Fruit fly (Drosophila melanogaster) whole organism, embryonic: ENCODE results near the gene Tom40.

ENCODE experiments used
- Adf1 ChIP-seq: fragments of 200-800 bp; sonication (Bioruptor generic); IDR thresholded peaks from 2 replicates; pipeline ENCODE4 v1.3.6; 2022; ENCODE audit warnings: missing biosample characterization, missing genetic modification characterization
- CG14710 ChIP-seq: fragments of 200-800 bp; sonication (Bioruptor generic); optimal IDR thresholded peaks from 3 replicates; lab custom pipeline; 2019; ENCODE audit warnings: missing biosample characterization, mild to moderate bottlenecking, missing genetic modification characterization, moderate library complexity
- CG1603 ChIP-seq: fragments of 200-800 bp; sonication (Bioruptor generic); optimal IDR thresholded peaks from 2 replicates; lab custom pipeline; 2019; ENCODE audit warnings: missing biosample characterization, mild to moderate bottlenecking, missing genetic modification characterization, moderate library complexity
- CG18599 ChIP-seq: fragments of 200-800 bp; sonication (Bioruptor generic); optimal IDR thresholded peaks from 3 replicates; lab custom pipeline; 2017; ENCODE audit warnings: missing biosample characterization, missing genetic modification characterization, mild to moderate bottlenecking, moderate library complexity, missing genetic modification reagents
- CG2678 ChIP-seq: fragments of 200-800 bp; sonication (Bioruptor generic); optimal IDR thresholded peaks from 3 replicates; lab custom pipeline; 2019; ENCODE audit warnings: missing biosample characterization, mild to moderate bottlenecking, missing genetic modification characterization, moderate library complexity
- CG3163 ChIP-seq: fragments of 200-800 bp; sonication (Bioruptor generic); optimal IDR thresholded peaks from 3 replicates; lab custom pipeline; 2016; ENCODE audit warnings: missing biosample characterization, missing genetic modification characterization
- CG32767 ChIP-seq: fragments of 200-800 bp; sonication (Bioruptor generic); IDR thresholded peaks from 2 replicates; pipeline ENCODE4 v1.3.6; 2022; ENCODE audit warnings: missing biosample characterization, missing genetic modification characterization
- CG3726 ChIP-seq: fragments of 200-800 bp; sonication (Bioruptor generic); IDR thresholded peaks from 3 replicates; pipeline ENCODE4, ENCODE4 v1.3.6; 2022; ENCODE audit warnings: missing biosample characterization, missing genetic modification characterization
- CG42726 ChIP-seq: fragments of 200-800 bp; sonication (Bioruptor generic); IDR thresholded peaks from 2 replicates; pipeline ENCODE4 v1.3.6; 2022; ENCODE audit warnings: missing biosample characterization, missing genetic modification characterization; ENCODE audit not compliant: partially characterized antibody
- CG4617 ChIP-seq: fragments of 200-800 bp; sonication (Bioruptor generic); optimal IDR thresholded peaks from 3 replicates; lab custom pipeline; 2016; ENCODE audit warnings: missing biosample characterization, missing genetic modification characterization, borderline replicate concordance
- CG4730 ChIP-seq: fragments of 200-800 bp; sonication (Bioruptor generic); IDR thresholded peaks from 2 replicates; pipeline ENCODE4 v1.3.6; 2022; ENCODE audit warnings: missing biosample characterization, missing genetic modification characterization
- CG5953 ChIP-seq: fragments of 200-800 bp; sonication (Bioruptor generic); IDR thresholded peaks from 2 replicates; pipeline ENCODE4 v1.3.6; 2022; ENCODE audit warnings: missing biosample characterization, missing genetic modification characterization
- CG7271 ChIP-seq: fragments of 200-800 bp; sonication (Bioruptor generic); optimal IDR thresholded peaks from 2 replicates; lab custom pipeline; 2018; ENCODE audit warnings: missing biosample characterization, mild to moderate bottlenecking, missing genetic modification characterization, moderate library complexity
- CG7786 ChIP-seq: fragments of 200-800 bp; sonication (Bioruptor generic); optimal IDR thresholded peaks from 2 replicates; lab custom pipeline; 2016; ENCODE audit warnings: missing biosample characterization, missing genetic modification characterization
- CG8359 ChIP-seq: fragments of 200-800 bp; sonication (Bioruptor generic); optimal IDR thresholded peaks from 2 replicates; lab custom pipeline; 2017; ENCODE audit warnings: missing biosample characterization, mild to moderate bottlenecking, missing genetic modification characterization, borderline replicate concordance
- CG9727 ChIP-seq: fragments of 200-800 bp; sonication (Bioruptor generic); optimal IDR thresholded peaks from 3 replicates; lab custom pipeline; 2017; ENCODE audit warnings: missing biosample characterization, mild to moderate bottlenecking, missing genetic modification characterization
- CG9932 ChIP-seq: fragments of 200-800 bp; sonication (Bioruptor generic); IDR thresholded peaks from 2 replicates; pipeline ENCODE4 v1.3.6; 2022; ENCODE audit warnings: missing biosample characterization, missing genetic modification characterization
- Chrac-16 ChIP-seq: fragments of 200-800 bp; sonication (Bioruptor generic); optimal IDR thresholded peaks from 3 replicates; lab custom pipeline; 2016; ENCODE audit warnings: missing biosample characterization, missing genetic modification characterization
- Eip74EF ChIP-seq, 2 experiments: fragments of 200-800 bp in 1 of 2; fragments of >200 bp in 1 of 2; sonication (Bioruptor generic) in 1 of 2; optimal IDR thresholded peaks; 2 replicates each; lab custom pipeline; 2017 to 2019; ENCODE audit warnings: missing biosample characterization in 2 of 2, missing genetic modification characterization in 2 of 2, mild to moderate bottlenecking in 1 of 2, moderate library complexity in 1 of 2
- Fer1 ChIP-seq: fragments of 200-800 bp; sonication (Bioruptor generic); optimal IDR thresholded peaks from 2 replicates; lab custom pipeline; 2017; ENCODE audit warnings: missing biosample characterization, mild to moderate bottlenecking, missing genetic modification characterization
- Hand ChIP-seq: fragments of 200-800 bp; sonication (Bioruptor generic); optimal IDR thresholded peaks from 2 replicates; lab custom pipeline; 2017; ENCODE audit warnings: mild to moderate bottlenecking, missing biosample characterization, missing genetic modification reagents, missing genetic modification characterization
- Meics ChIP-seq: fragments of 200-800 bp; sonication (Bioruptor generic); optimal IDR thresholded peaks from 2 replicates; lab custom pipeline; 2017; ENCODE audit warnings: missing biosample characterization, mild to moderate bottlenecking, missing genetic modification characterization
- NK7.1 ChIP-seq: fragments of 200-800 bp; sonication (Bioruptor generic); optimal IDR thresholded peaks from 3 replicates; lab custom pipeline; 2016; ENCODE audit warnings: missing biosample characterization, missing genetic modification characterization
- Taf1 ChIP-seq: fragments of 200-800 bp; sonication (Bioruptor generic); IDR thresholded peaks from 2 replicates; pipeline ENCODE4 v1.3.6; 2022; ENCODE audit warnings: missing biosample characterization, missing genetic modification characterization
- ac ChIP-seq: fragments of 200-800 bp; sonication (Bioruptor generic); optimal IDR thresholded peaks from 3 replicates; lab custom pipeline; 2017; ENCODE audit warnings: missing biosample characterization, mild to moderate bottlenecking, missing genetic modification characterization
- bab2 ChIP-seq: fragments of 200-800 bp; sonication (Bioruptor generic); optimal IDR thresholded peaks from 2 replicates; lab custom pipeline; 2016; ENCODE audit warnings: missing biosample characterization, missing genetic modification characterization
- bbx ChIP-seq: fragments of 200-800 bp; sonication (Bioruptor generic); IDR thresholded peaks from 2 replicates; pipeline ENCODE4 v1.3.6; 2022; ENCODE audit warnings: missing biosample characterization, missing genetic modification characterization; ENCODE audit not compliant: partially characterized antibody
- dati ChIP-seq: fragments of 200-800 bp; sonication (Bioruptor generic); IDR thresholded peaks from 2 replicates; pipeline ENCODE4 v1.3.6; 2022; ENCODE audit warnings: missing biosample characterization, missing genetic modification characterization
- emc ChIP-seq: fragments of 200-800 bp; sonication (Bioruptor generic); optimal IDR thresholded peaks from 2 replicates; lab custom pipeline; 2016; ENCODE audit warnings: missing biosample characterization, missing genetic modification characterization
- esg ChIP-seq: fragments of 200-800 bp; sonication (Bioruptor generic); conservative IDR thresholded peaks from 2 replicates; pipeline ENCODE4 v1.3.6; 2022; ENCODE audit warnings: missing biosample characterization, missing genetic modification characterization
- eyg ChIP-seq: fragments of 200-800 bp; sonication (Bioruptor generic); optimal IDR thresholded peaks from 3 replicates; lab custom pipeline; 2016; ENCODE audit warnings: missing biosample characterization, missing genetic modification characterization
- gro ChIP-seq: fragments of 200-800 bp; sonication (Bioruptor generic); optimal IDR thresholded peaks from 2 replicates; lab custom pipeline; 2016; ENCODE audit warnings: missing biosample characterization, missing genetic modification characterization
- mirr ChIP-seq: fragments of 200-800 bp; sonication (Bioruptor generic); optimal IDR thresholded peaks from 3 replicates; lab custom pipeline; 2018; ENCODE audit warnings: missing biosample characterization, mild to moderate bottlenecking, missing genetic modification characterization
- nmo ChIP-seq: fragments of 200-800 bp; sonication (Bioruptor generic); optimal IDR thresholded peaks from 2 replicates; lab custom pipeline; 2018; ENCODE audit warnings: missing biosample characterization, mild to moderate bottlenecking, missing genetic modification characterization, moderate library complexity
- org-1 ChIP-seq: fragments of 200-800 bp; sonication (Bioruptor generic); optimal IDR thresholded peaks from 2 replicates; lab custom pipeline; 2017; ENCODE audit warnings: missing biosample characterization, missing genetic modification characterization
- otp ChIP-seq: fragments of 200-800 bp; sonication (Bioruptor generic); IDR thresholded peaks from 3 replicates; pipeline ENCODE4, ENCODE4 v1.3.6; 2022; ENCODE audit warnings: missing biosample characterization, missing genetic modification characterization
- p53 ChIP-seq: fragments of 200-800 bp; sonication (Bioruptor generic); optimal IDR thresholded peaks from 2 replicates; lab custom pipeline; 2016; ENCODE audit warnings: missing biosample characterization, missing genetic modification characterization
- ranshi ChIP-seq: fragments of 200-800 bp; sonication (Bioruptor generic); IDR thresholded peaks from 2 replicates; pipeline ENCODE4 v1.3.6; 2022; ENCODE audit warnings: missing biosample characterization, missing genetic modification characterization
- row ChIP-seq: fragments of 200-800 bp; sonication (Bioruptor generic); IDR thresholded peaks from 3 replicates; pipeline ENCODE4 v1.3.6; 2022; ENCODE audit warnings: missing biosample characterization, missing genetic modification characterization
- sima ChIP-seq: fragments of 200-800 bp; sonication (Bioruptor generic); optimal IDR thresholded peaks from 2 replicates; lab custom pipeline; 2016; ENCODE audit warnings: missing biosample characterization, missing genetic modification characterization
- vvl ChIP-seq: fragments of 200-800 bp; sonication (Bioruptor generic); IDR thresholded peaks from 2 replicates; pipeline ENCODE4 v1.3.6; 2022; ENCODE audit warnings: missing biosample characterization, missing genetic modification characterization
- wor ChIP-seq: fragments of 200-800 bp; sonication (Bioruptor generic); IDR thresholded peaks from 2 replicates; pipeline ENCODE4 v1.3.6; 2022; ENCODE audit warnings: missing biosample characterization, missing genetic modification characterization

Gene Tom40

DNA sequence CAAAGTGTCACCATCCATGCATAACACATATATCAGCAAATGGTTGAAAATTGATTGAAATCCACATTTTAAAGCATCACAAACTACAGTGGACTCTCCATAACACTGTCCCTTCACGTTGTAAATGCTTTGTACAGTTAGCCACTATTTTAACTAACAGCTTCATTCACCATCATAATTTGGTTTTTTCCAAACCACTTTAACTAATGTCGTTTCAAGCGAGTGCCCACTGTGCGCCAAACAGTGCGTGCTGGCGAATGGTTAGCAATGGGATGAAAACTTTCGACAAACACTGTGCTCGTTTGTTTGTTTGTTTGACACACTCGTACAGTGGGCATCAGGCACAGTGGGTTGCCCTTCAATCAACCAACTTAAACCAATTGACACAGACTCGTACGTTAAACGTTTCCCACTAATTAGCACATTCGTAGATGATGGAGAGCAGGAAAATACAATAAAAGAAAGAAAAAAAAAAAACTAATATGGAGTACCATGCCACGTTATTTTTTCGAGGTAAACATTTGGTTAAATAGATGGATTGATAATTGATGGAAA, 36.4 kb upstream of the Tom40 start (continued):
- TF ChIP-seq CG42726 (GFP tag; lab: Robert Waterston, UW): no peak
- TF ChIP-seq vvl (GFP tag; lab: Robert Waterston, UW): peak; percentile 97
- peak; percentile 95 for TF ChIP-seq bab2
- peak; percentile 88 for TF ChIP-seq CG3726 (GFP tag; lab: Robert Waterston, UW)
- TF ChIP-seq wor: peak; percentile 88
- TF ChIP-seq bbx (GFP tag; lab: Robert Waterston, UW): no peak
- peak; percentile 39 for TF ChIP-seq CG8359 (GFP tag; lab: Kevin White, UChicago)
- TF ChIP-seq CG32767: peak; percentile 84
- TF ChIP-seq row (GFP tag; lab: Robert Waterston, UW): peak; percentile 96
- peak; percentile 71 for TF ChIP-seq gro (GFP tag; lab: Kevin White, UChicago)
- TF ChIP-seq CG7786: peak; percentile 94
- peak; percentile 85 for TF ChIP-seq dati (GFP tag; lab: Robert Waterston, UW)
- peak; percentile 82 for TF ChIP-seq Hand
- TF ChIP-seq CG7271 (tag; lab: Kevin White, UChicago): no peak
- TF ChIP-seq mirr (GFP tag; lab: Kevin White, UChicago): peak; percentile 97
- TF ChIP-seq p53 (GFP tag; lab: Kevin White, UChicago): peak; percentile 63
- peak; percentile 90 for TF ChIP-seq CG18599
- TF ChIP-seq CG2678: peak; percentile 90
- peak; percentile 97 for TF ChIP-seq CG1603 (tag; lab: Kevin White, UChicago)
- peak; percentile 91 for TF ChIP-seq Fer1 (GFP tag; lab: Kevin White, UChicago)
- TF ChIP-seq emc (GFP tag; lab: Kevin White, UChicago): peak; percentile 84
- TF ChIP-seq CG4617: peak; percentile 70
- peak; percentile 93 for TF ChIP-seq otp (GFP tag; lab: Robert Waterston, UW)
- TF ChIP-seq ranshi (GFP tag; lab: Robert Waterston, UW): peak; percentile 95
- peak; percentile 94 for TF ChIP-seq esg
- peak; percentile 67 for TF ChIP-seq CG14710 (tag; lab: Kevin White, UChicago)
- peak; percentile 88 for TF ChIP-seq Meics (GFP tag; lab: Kevin White, UChicago)
- TF ChIP-seq sima (GFP tag; lab: Kevin White, UChicago): peak; percentile 24
- peak; percentile 94 for TF ChIP-seq CG9932
- TF ChIP-seq CG4730 (GFP tag; lab: Robert Waterston, UW): peak; percentile 89
- peak; percentile 87 for TF ChIP-seq NK7.1
- peak; percentile 80 for TF ChIP-seq CG3163 (GFP tag; lab: Kevin White, UChicago)
- no peak for TF ChIP-seq ac (GFP tag; lab: Kevin White, UChicago)
- TF ChIP-seq Taf1 (GFP tag; lab: Robert Waterston, UW): peak; percentile 83; the same call in 1 of the 2 replicates
- TF ChIP-seq org-1 (GFP tag; lab: Kevin White, UChicago): peak; percentile 85
- TF ChIP-seq Eip74EF (GFP tag; optimal IDR thresholded peaks at IDR 0.05; lab: Kevin White, UChicago): peak in 1 of 2 experiments; percentile 78
- peak; percentile 51; the same call in 1 of the 2 replicates for TF ChIP-seq Adf1
- TF ChIP-seq CG9727 (GFP tag; lab: Kevin White, UChicago): peak; percentile 84
- peak; percentile 93 for TF ChIP-seq Chrac-16
- peak; percentile 91 for TF ChIP-seq nmo (GFP tag; lab: Kevin White, UChicago)
- peak; percentile 92 for TF ChIP-seq CG5953
- peak; percentile 90 for TF ChIP-seq eyg (GFP tag; lab: Kevin White, UChicago)
